Fruit fly (Drosophila melanogaster) whole organism, adult: Measurements from ENCODE around the gene CG1847.

Source experiments
- CG14711 ChIP-seq: fragments of 200-800 bp; sonication (Bioruptor generic); optimal IDR thresholded peaks from 2 replicates; lab custom pipeline; 2018; ENCODE audit warnings: missing biosample characterization, mild to moderate bottlenecking, missing genetic modification characterization, moderate library complexity
- CG1620 ChIP-seq: fragments of 200-800 bp; sonication (Bioruptor generic); optimal IDR thresholded peaks from 2 replicates; lab custom pipeline; 2016; ENCODE audit warnings: missing biosample characterization, missing genetic modification characterization
- CG33017 ChIP-seq: fragments of 200-800 bp; sonication (Bioruptor generic); optimal IDR thresholded peaks from 2 replicates; lab custom pipeline; 2018; ENCODE audit warnings: missing biosample characterization, mild to moderate bottlenecking, missing genetic modification characterization, moderate library complexity
- CG5204 ChIP-seq: fragments of 200-800 bp; sonication (Bioruptor generic); optimal IDR thresholded peaks from 2 replicates; lab custom pipeline; 2016; ENCODE audit warnings: missing biosample characterization, missing genetic modification characterization
- CG7045 ChIP-seq: fragments of 200-800 bp; sonication (Bioruptor generic); optimal IDR thresholded peaks from 2 replicates; lab custom pipeline; 2017; ENCODE audit warnings: missing biosample characterization, mild to moderate bottlenecking, missing genetic modification characterization
- CG7101 ChIP-seq: fragments of 200-800 bp; sonication (Bioruptor generic); optimal IDR thresholded peaks from 2 replicates; lab custom pipeline; 2018; ENCODE audit warnings: missing biosample characterization, mild to moderate bottlenecking, missing genetic modification characterization, moderate library complexity
- Clk ChIP-seq: fragments of 200-800 bp; sonication (Bioruptor generic); optimal IDR thresholded peaks from 2 replicates; lab custom pipeline; 2017; ENCODE audit warnings: missing biosample characterization, missing genetic modification characterization
- bab1 ChIP-seq: fragments of 200-800 bp; sonication (Bioruptor generic); optimal IDR thresholded peaks from 3 replicates; lab custom pipeline; 2019; ENCODE audit warnings: missing biosample characterization, mild to moderate bottlenecking, missing genetic modification characterization, moderate library complexity
- cic ChIP-seq: fragments of 200-800 bp; sonication (Bioruptor generic); optimal IDR thresholded peaks from 2 replicates; lab custom pipeline; 2017; ENCODE audit warnings: missing biosample characterization, mild to moderate bottlenecking, missing genetic modification characterization, moderate library complexity
- cnc ChIP-seq, 2 experiments: fragments of >200 bp; optimal IDR thresholded peaks; 2 replicates each; lab custom pipeline; 2017
- kay ChIP-seq: fragments of 200-800 bp; sonication (Bioruptor generic); peaks from one replicate; lab custom pipeline; 2016; ENCODE audit warnings: missing biosample characterization, missing genetic modification characterization, borderline replicate concordance
- ovo ChIP-seq: fragments of 200-800 bp; sonication (Bioruptor generic); optimal IDR thresholded peaks from 2 replicates; lab custom pipeline; 2016; ENCODE audit warnings: missing biosample characterization, missing genetic modification characterization
- toe ChIP-seq: fragments of 200-800 bp; sonication (Bioruptor generic); optimal IDR thresholded peaks from 2 replicates; lab custom pipeline; 2016; ENCODE audit warnings: missing biosample characterization, missing genetic modification characterization

DNA sequence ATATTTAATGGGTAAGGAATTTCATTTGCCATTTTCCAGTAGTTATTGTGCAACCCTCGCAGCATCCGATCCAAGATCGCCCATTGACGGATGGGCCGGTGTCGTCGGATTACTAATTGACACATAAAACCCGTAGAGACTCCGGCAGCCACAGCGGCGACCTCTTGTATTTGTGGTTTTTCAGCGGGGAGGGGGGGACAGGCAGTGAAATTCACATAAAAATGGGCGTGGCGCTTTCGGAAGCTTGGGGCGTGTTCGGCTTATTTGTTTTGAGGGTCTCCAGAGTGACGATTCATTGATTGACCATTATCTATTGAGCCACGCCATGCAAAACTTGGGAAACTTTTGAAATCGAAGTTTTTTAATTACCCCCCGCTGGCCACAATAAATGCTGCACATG lies 19.7 kb upstream of the CG1847 start:
- TF ChIP-seq CG33017 (no peak), CG5204 (no peak), ovo (no peak), CG1620 (GFP tag; lab: Kevin White, UChicago) (no peak), toe (no peak), cnc (optimal IDR thresholded peaks at IDR 0.05; lab: Kevin White, UChicago) (no peak), kay (GFP tag; lab: Kevin White, UChicago) (no peak), CG14711 (tag; lab: Kevin White, UChicago) (no peak), Clk (GFP tag; lab: Kevin White, UChicago) (no peak), bab1 (GFP tag; lab: Kevin White, UChicago) (no peak), CG7101 (tag; lab: Kevin White, UChicago) (no peak), cic (no peak), CG7045 (no peak)
